Worm (Caenorhabditis elegans) whole organism, young adult: Measurements from ENCODE around the gene snr-6.
A peak's percentile ranks its signal among the peaks of the same experiment; 100 is the strongest.

Experiments
- B0261.1 ChIP-seq: sonication (generic microtip); optimal IDR thresholded peaks from 2 replicates; lab custom pipeline; 2016; ENCODE audit warnings: mild to moderate bottlenecking, missing genetic modification characterization, moderate library complexity, missing compliant biosample characterization
- C06A6.2 ChIP-seq: fragments of 200-800 bp; sonication (Bioruptor generic); conservative IDR thresholded peaks from 2 replicates; pipeline ENCODE4 v1.3.6; 2022; ENCODE audit warnings: missing genetic modification characterization, missing compliant biosample characterization
- F10E7.11 ChIP-seq: sonication (generic microtip); optimal IDR thresholded peaks from 2 replicates; lab custom pipeline; 2017; ENCODE audit warnings: mild to moderate bottlenecking, missing genetic modification characterization, moderate library complexity, missing compliant biosample characterization
- F23B12.7 ChIP-seq: sonication (generic microtip); optimal IDR thresholded peaks from 2 replicates; lab custom pipeline; 2017; ENCODE audit warnings: missing genetic modification characterization, mild to moderate bottlenecking, missing compliant biosample characterization, antibody characterized with exemption, moderate library complexity; ENCODE audit not compliant: insufficient read depth
- T26A5.8 ChIP-seq: sonication (generic microtip); optimal IDR thresholded peaks from 2 replicates; lab custom pipeline; 2016; ENCODE audit warnings: missing genetic modification characterization, missing compliant biosample characterization
- Y79H2A.3 ChIP-seq: fragments of 200-800 bp; sonication (Bioruptor generic); conservative IDR thresholded peaks from 2 replicates; pipeline ENCODE4 v1.3.6; 2022; ENCODE audit warnings: missing genetic modification reagents, missing genetic modification characterization, missing compliant biosample characterization
- ZK185.1 ChIP-seq: sonication (generic microtip); optimal IDR thresholded peaks from 2 replicates; lab custom pipeline; 2016; ENCODE audit warnings: mild to moderate bottlenecking, missing genetic modification characterization, missing compliant biosample characterization; ENCODE audit not compliant: poor library complexity, severe bottlenecking
- akir-1 ChIP-seq: fragments of 200-800 bp; sonication (Bioruptor generic); optimal IDR thresholded peaks from 2 replicates; lab custom pipeline; 2018; ENCODE audit warnings: mild to moderate bottlenecking, missing genetic modification characterization, moderate library complexity, missing compliant biosample characterization
- ama-1 ChIP-seq, 3 experiments: fragments of 150-350 bp in 1 of 3; sonication (generic microtip) in 2 of 3; optimal IDR thresholded peaks; 2 replicates each; lab custom pipeline; 2014 to 2018; ENCODE audit warnings: missing biosample characterization in 2 of 3, missing genetic modification characterization in 2 of 3, missing genetic modification reagents in 2 of 3
- attf-5 ChIP-seq: fragments of 200-800 bp; sonication (Bioruptor generic); optimal IDR thresholded peaks from 2 replicates; lab custom pipeline; 2018; ENCODE audit warnings: mild to moderate bottlenecking, missing genetic modification characterization, missing compliant biosample characterization
- ccch-3 ChIP-seq: fragments of 200-800 bp; sonication (Bioruptor generic); optimal IDR thresholded peaks from 2 replicates; lab custom pipeline; 2018; ENCODE audit warnings: mild to moderate bottlenecking, missing genetic modification characterization, missing compliant biosample characterization
- cebp-1 ChIP-seq, 2 experiments: fragments of 200-800 bp in 1 of 2; sonication (Bioruptor generic) in 1 of 2; sonication (generic microtip) in 1 of 2; IDR thresholded peaks in 1 of 2; optimal IDR thresholded peaks in 1 of 2; 2 replicates each; pipeline versions ENCODE4 v1.3.6 to Lab custom; 2017 to 2022; ENCODE audit warnings: missing compliant biosample characterization in 2 of 2, missing genetic modification characterization in 2 of 2, mild to moderate bottlenecking in 1 of 2, missing genetic modification reagents in 1 of 2, moderate library complexity in 1 of 2
- cebp-2 ChIP-seq: fragments of 200-800 bp; sonication (Bioruptor generic); IDR thresholded peaks from 2 replicates; pipeline ENCODE4 v1.3.6; 2022; ENCODE audit warnings: missing genetic modification characterization, missing compliant biosample characterization
- ceh-27 ChIP-seq: fragments of 200-800 bp; sonication (Bioruptor generic); optimal IDR thresholded peaks from 2 replicates; lab custom pipeline; 2018; ENCODE audit warnings: mild to moderate bottlenecking, missing genetic modification characterization, moderate library complexity, missing compliant biosample characterization
- dox-1 ChIP-seq: fragments of 200-800 bp; sonication (Bioruptor generic); IDR thresholded peaks from 2 replicates; pipeline ENCODE4 v1.3.6; 2022; ENCODE audit warnings: missing genetic modification reagents, missing genetic modification characterization, missing compliant biosample characterization
- dpff-1 ChIP-seq: sonication (generic microtip); optimal IDR thresholded peaks from 2 replicates; lab custom pipeline; 2017; ENCODE audit warnings: mild to moderate bottlenecking, missing genetic modification characterization, missing compliant biosample characterization
- dpl-1 ChIP-seq: fragments of 150-350 bp; optimal IDR thresholded peaks from 2 replicates; lab custom pipeline; 2014; ENCODE audit warnings: missing biosample characterization, missing genetic modification reagents, missing genetic modification characterization
- efl-1 ChIP-seq: fragments of 150-350 bp; optimal IDR thresholded peaks from 2 replicates; lab custom pipeline; 2014; ENCODE audit warnings: missing biosample characterization, missing genetic modification reagents, missing genetic modification characterization
- egl-18 ChIP-seq: fragments of 200-800 bp; sonication (Bioruptor generic); IDR thresholded peaks from 2 replicates; pipeline ENCODE4 v1.3.6; 2022; ENCODE audit warnings: missing genetic modification reagents, missing genetic modification characterization, missing compliant biosample characterization
- ekl-4 ChIP-seq: fragments of 200-800 bp; sonication (Bioruptor generic); IDR thresholded peaks from 2 replicates; pipeline ENCODE4 v1.3.6; 2022; ENCODE audit warnings: missing genetic modification reagents, missing genetic modification characterization, missing compliant biosample characterization
- ets-4 ChIP-seq: fragments of 200-800 bp; sonication (Bioruptor generic); optimal IDR thresholded peaks from 2 replicates; lab custom pipeline; 2018; ENCODE audit warnings: mild to moderate bottlenecking, missing genetic modification characterization, missing compliant biosample characterization
- him-1 ChIP-seq: sonication (generic microtip); optimal IDR thresholded peaks from 2 replicates; lab custom pipeline; 2016; ENCODE audit warnings: missing genotype, missing genetic modification reagents, missing genetic modification characterization, missing compliant biosample characterization
- hlh-12 ChIP-seq: sonication (generic microtip); optimal IDR thresholded peaks from 2 replicates; lab custom pipeline; 2016; ENCODE audit warnings: missing genetic modification characterization, missing compliant biosample characterization
- hmg-1.2 ChIP-seq: fragments of 200-800 bp; sonication (Bioruptor generic); IDR thresholded peaks from 2 replicates; pipeline ENCODE4 v1.3.6; 2022; ENCODE audit warnings: missing genetic modification reagents, missing genetic modification characterization, missing compliant biosample characterization
- hmg-20 ChIP-seq: fragments of 200-800 bp; sonication (Bioruptor generic); IDR thresholded peaks from 2 replicates; pipeline ENCODE4 v1.3.6; 2022; ENCODE audit warnings: missing genetic modification reagents, missing genetic modification characterization, missing compliant biosample characterization
- hrde-1 ChIP-seq: sonication (generic microtip); optimal IDR thresholded peaks from 2 replicates; lab custom pipeline; 2016; ENCODE audit warnings: missing genetic modification characterization, mild to moderate bottlenecking, missing compliant biosample characterization, moderate library complexity, missing genotype, missing genetic modification reagents, borderline replicate concordance
- let-607 ChIP-seq, 2 experiments: fragments of 200-800 bp in 1 of 2; sonication (Bioruptor generic) in 1 of 2; sonication (generic microtip) in 1 of 2; optimal IDR thresholded peaks; 2 replicates each; lab custom pipeline; 2016 to 2018; ENCODE audit warnings: mild to moderate bottlenecking in 2 of 2, missing compliant biosample characterization in 2 of 2, missing genetic modification characterization in 2 of 2, moderate library complexity in 2 of 2, missing genotype in 1 of 2
- madf-10 ChIP-seq: sonication (generic microtip); optimal IDR thresholded peaks from 2 replicates; lab custom pipeline; 2016; ENCODE audit warnings: mild to moderate bottlenecking, missing genetic modification characterization, missing compliant biosample characterization
- mes-4 ChIP-seq: sonication (generic microtip); optimal IDR thresholded peaks from 2 replicates; lab custom pipeline; 2016; ENCODE audit warnings: missing genotype, missing genetic modification characterization, missing compliant biosample characterization
- mxl-1 ChIP-seq: sonication (generic microtip); optimal IDR thresholded peaks from 2 replicates; lab custom pipeline; 2016; ENCODE audit warnings: missing genetic modification characterization, missing compliant biosample characterization
- nfya-2 ChIP-seq: fragments of 200-800 bp; sonication (Bioruptor generic); IDR thresholded peaks from 2 replicates; pipeline ENCODE4 v1.3.6; 2022; ENCODE audit warnings: missing genetic modification reagents, missing genetic modification characterization, missing compliant biosample characterization
- nfyb-1 ChIP-seq: fragments of 200-800 bp; sonication (Bioruptor generic); IDR thresholded peaks from 2 replicates; pipeline ENCODE4 v1.3.6; 2022; ENCODE audit warnings: missing genetic modification reagents, missing genetic modification characterization, missing compliant biosample characterization
- nhr-80 ChIP-seq: sonication (generic microtip); optimal IDR thresholded peaks from 2 replicates; lab custom pipeline; 2016; ENCODE audit warnings: missing genetic modification characterization, missing compliant biosample characterization
- pha-4 ChIP-seq: fragments of 150-350 bp; sonication (generic microtip); optimal IDR thresholded peaks from 2 replicates; lab custom pipeline; 2014; ENCODE audit warnings: missing biosample characterization, missing genetic modification reagents, missing genetic modification characterization
- rec-8 ChIP-seq, 2 experiments: sonication (generic microtip); optimal IDR thresholded peaks; 2 replicates each; lab custom pipeline; 2016; ENCODE audit warnings: mild to moderate bottlenecking in 2 of 2, missing genetic modification characterization in 2 of 2, missing genetic modification reagents in 2 of 2, missing genotype in 2 of 2, missing biosample characterization in 1 of 2, missing compliant biosample characterization in 1 of 2, moderate library complexity in 1 of 2
- snpc-1.1 ChIP-seq: sonication (generic microtip); optimal IDR thresholded peaks from 2 replicates; lab custom pipeline; 2017; ENCODE audit warnings: missing genetic modification characterization, mild to moderate bottlenecking, missing compliant biosample characterization, antibody characterized with exemption, moderate library complexity, missing genotype, missing genetic modification reagents; ENCODE audit not compliant: insufficient read depth
- tbx-9 ChIP-seq: sonication (generic microtip); optimal IDR thresholded peaks from 2 replicates; lab custom pipeline; 2016; ENCODE audit warnings: borderline replicate concordance, missing genetic modification characterization, inconsistent platforms, missing compliant biosample characterization
- unc-130 ChIP-seq: sonication (generic microtip); optimal IDR thresholded peaks from 2 replicates; lab custom pipeline; 2016; ENCODE audit warnings: missing genetic modification reagents, missing genetic modification characterization, missing compliant biosample characterization
- xnd-1 ChIP-seq: sonication (generic microtip); optimal IDR thresholded peaks from 2 replicates; lab custom pipeline; 2016; ENCODE audit warnings: missing genotype, missing genetic modification reagents, missing genetic modification characterization, missing compliant biosample characterization
- zim-3 ChIP-seq: sonication (generic microtip); optimal IDR thresholded peaks from 2 replicates; lab custom pipeline; 2017; ENCODE audit warnings: mild to moderate bottlenecking, missing genetic modification characterization, moderate library complexity, missing compliant biosample characterization
- ztf-22 ChIP-seq: fragments of 200-800 bp; sonication (Bioruptor generic); optimal IDR thresholded peaks from 2 replicates; lab custom pipeline; 2018; ENCODE audit warnings: mild to moderate bottlenecking, missing genetic modification characterization, moderate library complexity, missing compliant biosample characterization
- ztf-6 ChIP-seq: fragments of 200-800 bp; sonication (Bioruptor generic); IDR thresholded peaks from 2 replicates; pipeline ENCODE4 v1.3.6; 2022; ENCODE audit warnings: missing genetic modification reagents, missing genetic modification characterization, missing compliant biosample characterization

Gene snr-6

ce11 chrIII:12425846-12426405, 3.5 kb downstream of the snr-6 start:
- TF ChIP-seq ama-1 (optimal IDR thresholded peaks at IDR 0.05; lab: Kevin White, UChicago) (no peak), ama-1 (GFP tag; optimal IDR thresholded peaks at IDR 0.05; lab: Kevin White, UChicago) (peak in 1 of 2 experiments; percentile 65), dpl-1 (GFP tag; lab: Kevin White, UChicago) (peak; percentile 14), ets-4 (GFP tag; lab: Kevin White, UChicago) (no peak)
- TF ChIP-seq, all 124 proteins: peak for 2

ce11 chrIII:12424663-12425062, 4.8 kb downstream of the snr-6 start:
- TF ChIP-seq Y79H2A.3 (GFP tag; lab: Robert Waterston, UW) = no peak
- no peak for TF ChIP-seq ama-1 (optimal IDR thresholded peaks at IDR 0.05; lab: Kevin White, UChicago)
- peak in 1 of 2 experiments; percentile 5 for TF ChIP-seq ama-1 (GFP tag; optimal IDR thresholded peaks at IDR 0.05; lab: Kevin White, UChicago)

- TF ChIP-seq attf-5 (GFP tag; lab: Kevin White, UChicago) (peak; percentile 51), ceh-27 (no peak), T26A5.8 (tag; lab: Kevin White, UChicago) (no peak), efl-1 (no peak), cebp-1 (GFP tag; IDR thresholded peaks at IDR 0.05; lab: Robert Waterston, UW) (peak; percentile 90), cebp-1 (tag; optimal IDR thresholded peaks at IDR 0.05; lab: Kevin White, UChicago) (peak; percentile 92), hrde-1 (tag; lab: Kevin White, UChicago) (no peak), xnd-1 (no peak), dox-1 (GFP tag; lab: Robert Waterston, UW) (no peak), hlh-12 (tag; lab: Kevin White, UChicago) (no peak), F10E7.11 (tag; lab: Kevin White, UChicago) (no peak), ztf-22 (GFP tag; lab: Kevin White, UChicago) (no peak), hmg-1.2 (GFP tag; lab: Robert Waterston, UW) (peak; percentile 20; the same call in 1 of the 2 replicates), ztf-6 (GFP tag; lab: Robert Waterston, UW) (no peak), akir-1 (GFP tag; lab: Kevin White, UChicago) (no peak), ccch-3 (GFP tag; lab: Kevin White, UChicago) (no peak), egl-18 (no peak), C06A6.2 (GFP tag; lab: Robert Waterston, UW) (no peak), mes-4 (tag; lab: Kevin White, UChicago) (no peak), zim-3 (tag; lab: Kevin White, UChicago) (no peak), madf-10 (no peak), him-1 (tag; lab: Kevin White, UChicago) (no peak), rec-8 (tag; optimal IDR thresholded peaks at IDR 0.05; lab: Kevin White, UChicago) (no peak), B0261.1 (tag; lab: Kevin White, UChicago) (no peak), unc-130 (no peak), dpff-1 (no peak), F23B12.7 (tag; lab: Kevin White, UChicago) (no peak), nfyb-1 (GFP tag; lab: Robert Waterston, UW) (no peak), let-607 (tag; optimal IDR thresholded peaks at IDR 0.05; lab: Kevin White, UChicago) (no peak), mxl-1 (tag; lab: Kevin White, UChicago) (no peak), cebp-2 (GFP tag; lab: Robert Waterston, UW) (no peak), snpc-1.1 (tag; lab: Kevin White, UChicago) (no peak), hmg-20 (GFP tag; lab: Robert Waterston, UW) (no peak), ekl-4 (GFP tag; lab: Robert Waterston, UW) (no peak), nfya-2 (GFP tag; lab: Robert Waterston, UW) (no peak), nhr-80 (tag; lab: Kevin White, UChicago) (peak; percentile 69), tbx-9 (no peak), pha-4 (peak; percentile 71), ZK185.1 (tag; lab: Kevin White, UChicago) (no peak)
Observed at ce11 chrIII:12424066-12424465, 5.4 kb downstream of the snr-6 start.
